Fruit fly (Drosophila melanogaster): ENCODE measurements around the gene CG3226.
A peak's percentile ranks its signal among the peaks of the same experiment; 100 is the strongest.

CG3226 gene

dm6 chrX:6699255-6699885 is 45.3 kb upstream of the CG3226 start, which contains the start of gene CG14441 (continued):
- TF ChIP-seq CG3065 (GFP tag; optimal IDR thresholded peaks at IDR 0.05) (no peak), kay (GFP tag; optimal IDR thresholded peaks at IDR 0.05) (peak; percentile 1), CG9817 (tag; optimal IDR thresholded peaks at IDR 0.05) (no peak), kni (GFP tag; optimal IDR thresholded peaks at IDR 0.05) (peak; percentile 54), exex (tag; optimal IDR thresholded peaks at IDR 0.05) (peak; percentile 49), org-1 (GFP tag; optimal IDR thresholded peaks at IDR 0.05) (peak; percentile 30), CG10147 (GFP tag; optimal IDR thresholded peaks at IDR 0.05) (peak; percentile 72), Hr39 (optimal IDR thresholded peaks at IDR 0.05) (no peak), lilli (GFP tag; optimal IDR thresholded peaks at IDR 0.05) (peak; percentile 55), Dad (GFP tag; optimal IDR thresholded peaks at IDR 0.05) (peak; percentile 62), Dll (GFP tag; IDR thresholded peaks at IDR 0.05; ENCODE audit: partially characterized antibody) (peak; percentile 100), Antp (GFP tag; optimal IDR thresholded peaks at IDR 0.05) (peak; percentile 5), cad (GFP tag; optimal IDR thresholded peaks at IDR 0.05) (no peak), crp (GFP tag; optimal IDR thresholded peaks at IDR 0.05) (no peak), crc (GFP tag; optimal IDR thresholded peaks at IDR 0.05) (no peak), CG1792 (GFP tag; optimal IDR thresholded peaks at IDR 0.05) (peak; percentile 0), croc (GFP tag; conservative IDR thresholded peaks at IDR 0.05) (no peak), gcm (GFP tag; optimal IDR thresholded peaks at IDR 0.05) (peak; percentile 25), CG18011 (GFP tag; optimal IDR thresholded peaks at IDR 0.05) (peak; percentile 0), emc (GFP tag; optimal IDR thresholded peaks at IDR 0.05) (no peak), MESR4 (GFP tag; optimal IDR thresholded peaks at IDR 0.05) (no peak), ATbp (GFP tag; optimal IDR thresholded peaks at IDR 0.05) (peak; percentile 19), odd (GFP tag; optimal IDR thresholded peaks at IDR 0.05) (peak; percentile 73), CG33213 (GFP tag; optimal IDR thresholded peaks at IDR 0.05) (peak; percentile 50), Doc3 (GFP tag; IDR thresholded peaks at IDR 0.05; ENCODE audit: partially characterized antibody) (peak; percentile 100), Hey (tag; optimal IDR thresholded peaks at IDR 0.05) (peak; percentile 40), CG16863 (GFP tag; optimal IDR thresholded peaks at IDR 0.05) (no peak), corto (GFP tag; optimal IDR thresholded peaks at IDR 0.05) (peak; percentile 75), CG12071 (GFP tag; optimal IDR thresholded peaks at IDR 0.05) (no peak), CG18476 (GFP tag; optimal IDR thresholded peaks at IDR 0.05) (peak; percentile 3), CG13775 (GFP tag; optimal IDR thresholded peaks at IDR 0.05) (no peak), ara (GFP tag; IDR thresholded peaks at IDR 0.05) (0 out of 2 replicates have a peak, but pooled peaks have one; percentile 34), CG34376 (GFP tag; optimal IDR thresholded peaks at IDR 0.05) (peak; percentile 89), CG4360 (GFP tag; IDR thresholded peaks at IDR 0.05) (no peak), Hand (GFP tag; optimal IDR thresholded peaks at IDR 0.05) (peak; percentile 63), run (tag; optimal IDR thresholded peaks at IDR 0.05) (no peak), cato (GFP tag; optimal IDR thresholded peaks at IDR 0.05; ENCODE audit: borderline replicate concordance) (no peak), B-H1 (GFP tag; IDR thresholded peaks at IDR 0.05) (no peak), ken (GFP tag; IDR thresholded peaks at IDR 0.05) (no peak), dmrt11E (tag; optimal IDR thresholded peaks at IDR 0.05) (peak; percentile 17), vfl (GFP tag; optimal IDR thresholded peaks at IDR 0.05) (peak; percentile 34), B-H2 (GFP tag; optimal IDR thresholded peaks at IDR 0.05) (peak; percentile 78), CG9932 (GFP tag; IDR thresholded peaks at IDR 0.05) (peak; percentile 43), CG17912 (GFP tag; optimal IDR thresholded peaks at IDR 0.05) (no peak), CG4282 (GFP tag; optimal IDR thresholded peaks at IDR 0.05) (no peak), dm (GFP tag; optimal IDR thresholded peaks at IDR 0.05) (peak; percentile 64), Bdp1 (GFP tag; optimal IDR thresholded peaks at IDR 0.05) (no peak), NFAT (GFP tag; IDR thresholded peaks at IDR 0.05) (peak; percentile 19; the same call in 1 of the 2 replicates), Max (GFP tag; optimal IDR thresholded peaks at IDR 0.05) (peak; percentile 43), H2.0 (GFP tag; IDR thresholded peaks at IDR 0.05) (no peak)

All from whole organism, embryonic.